Fruit fly (Drosophila melanogaster): ENCODE measurements around the gene CG9135.

The CG9135 gene

DNA sequence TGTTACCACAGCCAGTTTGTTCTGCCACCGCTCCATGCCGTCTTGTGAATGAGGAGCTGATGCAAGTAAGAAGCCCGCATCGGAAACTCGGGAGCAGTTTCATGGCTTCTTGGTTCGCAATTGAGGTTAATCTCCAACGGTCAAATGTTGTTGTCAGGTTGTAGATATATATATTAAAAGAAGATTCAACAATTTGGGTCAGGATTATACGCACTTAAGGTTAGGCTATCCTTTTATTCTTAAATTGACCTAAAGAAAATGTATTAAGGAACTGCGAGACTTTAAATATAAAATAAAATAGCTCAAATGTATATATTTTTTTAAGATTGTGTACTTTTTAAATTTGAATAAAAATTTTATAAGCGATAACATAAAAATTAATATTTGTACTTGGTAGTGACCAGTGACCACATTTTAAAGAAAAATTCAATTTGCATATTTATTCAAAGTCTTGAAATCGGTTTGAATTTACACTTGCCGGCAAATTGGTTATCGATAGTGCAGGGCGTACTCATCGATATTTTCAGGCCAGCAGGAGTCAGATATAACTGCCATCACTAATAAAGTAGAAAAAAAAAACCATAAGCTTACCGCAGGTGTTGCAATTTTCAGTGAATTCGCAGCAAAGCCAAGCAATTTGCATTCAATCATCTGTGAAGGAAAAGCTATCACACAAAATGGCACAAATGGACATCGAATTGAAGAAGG, 18.1 kb downstream of the CG9135 start, which contains the start of the genes CG9150 and Pfdn1 (continued):
- TF ChIP-seq nerfin-2 (GFP tag; IDR thresholded peaks at IDR 0.05; ENCODE audit: partially characterized antibody) (peak; percentile 85), gro (GFP tag; optimal IDR thresholded peaks at IDR 0.05) (peak; percentile 68), crp (GFP tag; optimal IDR thresholded peaks at IDR 0.05) (peak in 1 of 2 experiments; percentile 54), CG15601 (tag; optimal IDR thresholded peaks at IDR 0.05) (no peak)

DNA sequence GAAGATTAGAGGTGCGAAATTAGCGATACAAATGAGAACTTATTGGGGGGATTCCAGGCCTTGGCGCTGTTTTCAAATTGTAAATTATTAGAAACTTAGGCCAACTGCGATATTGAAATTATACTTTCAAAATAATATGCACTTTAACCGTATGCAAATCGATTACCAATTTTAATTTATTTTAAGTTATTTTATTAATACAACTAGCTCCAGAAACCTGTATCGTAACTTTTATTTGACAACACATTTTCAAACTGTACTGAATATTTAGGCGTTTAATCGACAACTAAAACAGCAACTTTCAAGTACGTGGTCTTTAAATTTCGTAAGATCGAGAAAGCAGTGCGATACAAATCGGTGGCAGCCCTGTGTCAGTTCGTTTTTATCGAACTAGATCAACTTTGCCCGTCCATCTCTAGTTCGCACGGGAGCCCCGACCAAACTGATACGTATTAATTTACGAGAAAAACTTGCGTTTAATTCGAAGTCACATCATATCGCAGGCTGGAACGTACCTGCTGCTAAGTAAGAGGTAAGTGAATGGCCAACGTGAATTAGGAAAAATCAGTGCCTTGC, 20.1 kb downstream of the CG9135 start, which contains the start of the genes CG9154 and Kr-h2:
CG9154 (minus strand) TSS at position 31 of the 576 bp plus-strand sequence.
Kr-h2 (plus strand) TSS at position 335 of the 576 bp plus-strand sequence.
- TF ChIP-seq CG18764 (GFP tag; optimal IDR thresholded peaks at IDR 0.05) (no peak), CG16779 (GFP tag; IDR thresholded peaks at IDR 0.05) (no peak), CG6175 (GFP tag; IDR thresholded peaks at IDR 0.05) (no peak), Gug (GFP tag; IDR thresholded peaks at IDR 0.05) (no peak), CG18599 (GFP tag; optimal IDR thresholded peaks at IDR 0.05) (peak; percentile 58), CG2712 (tag; optimal IDR thresholded peaks at IDR 0.05) (peak; percentile 50), CG14667 (GFP tag; IDR thresholded peaks at IDR 0.05) (no peak), toy (GFP tag; IDR thresholded peaks at IDR 0.05) (no peak), CG8478 (optimal IDR thresholded peaks at IDR 0.05) (no peak), NK7.1 (GFP tag; optimal IDR thresholded peaks at IDR 0.05) (no peak), CG8944 (GFP tag; optimal IDR thresholded peaks at IDR 0.05) (no peak), CG14965 (GFP tag; optimal IDR thresholded peaks at IDR 0.05; ENCODE audit: borderline replicate concordance) (no peak), CG1602 (GFP tag; optimal IDR thresholded peaks at IDR 0.05) (no peak), Atf6 (GFP tag; IDR thresholded peaks at IDR 0.05) (no peak), gt (GFP tag; IDR thresholded peaks at IDR 0.05) (no peak), tap (tag; optimal IDR thresholded peaks at IDR 0.05) (no peak), knrl (GFP tag; IDR thresholded peaks at IDR 0.05; ENCODE audit: partially characterized antibody) (peak; percentile 77), fd3F (GFP tag; optimal IDR thresholded peaks at IDR 0.05) (no peak), CG32772 (GFP tag; IDR thresholded peaks at IDR 0.05) (no peak), trem (tag; optimal IDR thresholded peaks at IDR 0.05) (peak; percentile 73), CG18476 (GFP tag; optimal IDR thresholded peaks at IDR 0.05) (no peak), tio (GFP tag; optimal IDR thresholded peaks at IDR 0.05) (no peak), sob (GFP tag; IDR thresholded peaks at IDR 0.05) (no peak), CG4854 (GFP tag; optimal IDR thresholded peaks at IDR 0.05) (no peak), fu2 (GFP tag; optimal IDR thresholded peaks at IDR 0.05) (peak; percentile 4), Dip2 (GFP tag; IDR thresholded peaks at IDR 0.05) (no peak), CG11504 (tag; optimal IDR thresholded peaks at IDR 0.05) (peak; percentile 39), CG32532 (GFP tag; IDR thresholded peaks at IDR 0.05) (peak; percentile 54; the same call in 1 of the 2 replicates), CG9215 (GFP tag; IDR thresholded peaks at IDR 0.05) (no peak), Doc3 (GFP tag; IDR thresholded peaks at IDR 0.05; ENCODE audit: partially characterized antibody) (peak; percentile 44; the same call in 2 of the 3 replicates), CkIIα-i1 (GFP tag; IDR thresholded peaks at IDR 0.05) (no peak), tin (GFP tag; optimal IDR thresholded peaks at IDR 0.05) (no peak), CG31388 (GFP tag; optimal IDR thresholded peaks at IDR 0.05) (no peak), CG6765 (GFP tag; optimal IDR thresholded peaks at IDR 0.05) (no peak), CG12942 (GFP tag; optimal IDR thresholded peaks at IDR 0.05) (no peak), CG6683 (GFP tag; optimal IDR thresholded peaks at IDR 0.05) (no peak), Mad (GFP tag; optimal IDR thresholded peaks at IDR 0.05) (no peak), disco-r (GFP tag; optimal IDR thresholded peaks at IDR 0.05) (no peak), slbo (GFP tag; IDR thresholded peaks at IDR 0.05) (peak; percentile 31; the same call in 1 of the 2 replicates), Bdp1 (GFP tag; optimal IDR thresholded peaks at IDR 0.05) (no peak), Sox100B (GFP tag; optimal IDR thresholded peaks at IDR 0.05) (peak; percentile 1), CG15601 (tag; optimal IDR thresholded peaks at IDR 0.05) (peak; percentile 48), CrebB (tag; optimal IDR thresholded peaks at IDR 0.05) (no peak), CG17912 (GFP tag; optimal IDR thresholded peaks at IDR 0.05) (no peak), CG12744 (GFP tag; optimal IDR thresholded peaks at IDR 0.05) (no peak)
